Fruit fly (Drosophila melanogaster) whole organism, embryonic: ENCODE data around the gene EMC5.

ENCODE experiments used
- CG10959 ChIP-seq: fragments of 200-800 bp; sonication (Bioruptor generic); IDR thresholded peaks from 2 replicates; pipeline ENCODE4 v1.3.6; 2022; ENCODE audit warnings: missing biosample characterization, missing genetic modification characterization
- CG11456 ChIP-seq: fragments of 200-800 bp; sonication (Bioruptor generic); IDR thresholded peaks from 3 replicates; pipeline ENCODE4 v1.3.6; 2022; ENCODE audit warnings: missing biosample characterization, missing genetic modification characterization
- CG11560 ChIP-seq: fragments of 200-800 bp; sonication (Bioruptor generic); IDR thresholded peaks from 3 replicates; pipeline ENCODE4 v1.3.6; 2022; ENCODE audit warnings: missing biosample characterization, missing genetic modification characterization
- CG12219 ChIP-seq: fragments of 200-800 bp; sonication (Bioruptor generic); optimal IDR thresholded peaks from 3 replicates; lab custom pipeline; 2018; ENCODE audit warnings: missing biosample characterization, mild to moderate bottlenecking, missing genetic modification characterization
- CG14441 ChIP-seq: fragments of 200-800 bp; sonication (Bioruptor generic); IDR thresholded peaks from 2 replicates; pipeline ENCODE4 v1.3.6; 2022; ENCODE audit warnings: missing biosample characterization, missing genetic modification characterization
- CG15073 ChIP-seq: fragments of 200-800 bp; sonication (Bioruptor generic); optimal IDR thresholded peaks from 2 replicates; lab custom pipeline; 2016; ENCODE audit warnings: missing biosample characterization, missing genetic modification characterization
- CG15269 ChIP-seq: fragments of 200-800 bp; sonication (Bioruptor generic); optimal IDR thresholded peaks from 2 replicates; lab custom pipeline; 2018; ENCODE audit warnings: missing biosample characterization, mild to moderate bottlenecking, missing genetic modification characterization, moderate library complexity
- CG1603 ChIP-seq: fragments of 200-800 bp; sonication (Bioruptor generic); optimal IDR thresholded peaks from 2 replicates; lab custom pipeline; 2019; ENCODE audit warnings: missing biosample characterization, mild to moderate bottlenecking, missing genetic modification characterization, moderate library complexity
- CG2116 ChIP-seq: fragments of 200-800 bp; sonication (Bioruptor generic); optimal IDR thresholded peaks from 3 replicates; lab custom pipeline; 2018; ENCODE audit warnings: missing biosample characterization, mild to moderate bottlenecking, missing genetic modification characterization
- CG2202 ChIP-seq: fragments of 200-800 bp; sonication (Bioruptor generic); optimal IDR thresholded peaks from 2 replicates; lab custom pipeline; 2018; ENCODE audit warnings: missing biosample characterization, mild to moderate bottlenecking, missing genetic modification characterization
- CG2875 ChIP-seq: fragments of 200-800 bp; sonication (Bioruptor generic); optimal IDR thresholded peaks from 2 replicates; lab custom pipeline; 2017; ENCODE audit warnings: missing biosample characterization, mild to moderate bottlenecking, missing genetic modification characterization, missing genetic modification reagents
- CG34224 ChIP-seq: fragments of 200-800 bp; sonication (Bioruptor generic); IDR thresholded peaks from 3 replicates; pipeline ENCODE4 v1.3.6; 2022; ENCODE audit warnings: missing biosample characterization, missing genetic modification characterization; ENCODE audit not compliant: partially characterized antibody
- CG4617 ChIP-seq: fragments of 200-800 bp; sonication (Bioruptor generic); optimal IDR thresholded peaks from 3 replicates; lab custom pipeline; 2016; ENCODE audit warnings: missing biosample characterization, missing genetic modification characterization, borderline replicate concordance
- CG6791 ChIP-seq: fragments of 200-800 bp; sonication (Bioruptor generic); IDR thresholded peaks from 3 replicates; pipeline ENCODE4 v1.3.6; 2022; ENCODE audit warnings: missing biosample characterization, missing genetic modification characterization; ENCODE audit not compliant: partially characterized antibody
- CG6813 ChIP-seq: fragments of 200-800 bp; sonication (Bioruptor generic); optimal IDR thresholded peaks from 2 replicates; lab custom pipeline; 2017; ENCODE audit warnings: missing biosample characterization, missing genetic modification characterization, mild to moderate bottlenecking, moderate library complexity, missing genetic modification reagents
- CG7786 ChIP-seq: fragments of 200-800 bp; sonication (Bioruptor generic); optimal IDR thresholded peaks from 2 replicates; lab custom pipeline; 2016; ENCODE audit warnings: missing biosample characterization, missing genetic modification characterization
- CG7963 ChIP-seq: fragments of 200-800 bp; sonication (Bioruptor generic); IDR thresholded peaks from 3 replicates; pipeline ENCODE4 v1.3.6; 2022; ENCODE audit warnings: missing biosample characterization, missing genetic modification characterization; ENCODE audit not compliant: partially characterized antibody
- Dfd ChIP-seq, 2 experiments: fragments of >200 bp; optimal IDR thresholded peaks; 2 replicates each; lab custom pipeline; 2017; ENCODE audit warnings: missing biosample characterization in 2 of 2, missing genetic modification characterization in 2 of 2
- E2f1 ChIP-seq: fragments of 200-800 bp; sonication (Bioruptor generic); IDR thresholded peaks from 2 replicates; pipeline ENCODE4 v1.3.6; 2022; ENCODE audit warnings: missing biosample characterization, missing genetic modification characterization
- HmgZ ChIP-seq: fragments of 200-800 bp; sonication (Bioruptor generic); optimal IDR thresholded peaks from 2 replicates; lab custom pipeline; 2018; ENCODE audit warnings: missing biosample characterization, mild to moderate bottlenecking, missing genetic modification characterization
- Hsf ChIP-seq: fragments of 200-800 bp; sonication (Bioruptor generic); optimal IDR thresholded peaks from 3 replicates; lab custom pipeline; 2016; ENCODE audit warnings: missing biosample characterization, missing genetic modification characterization
- MESR4 ChIP-seq: fragments of 200-800 bp; sonication (Bioruptor generic); optimal IDR thresholded peaks from 2 replicates; lab custom pipeline; 2018; ENCODE audit warnings: missing biosample characterization, mild to moderate bottlenecking, missing genetic modification characterization, moderate library complexity
- NK7.1 ChIP-seq: fragments of 200-800 bp; sonication (Bioruptor generic); optimal IDR thresholded peaks from 3 replicates; lab custom pipeline; 2016; ENCODE audit warnings: missing biosample characterization, missing genetic modification characterization
- Oli ChIP-seq: fragments of 200-800 bp; sonication (Bioruptor generic); optimal IDR thresholded peaks from 2 replicates; lab custom pipeline; 2018; ENCODE audit warnings: missing biosample characterization, mild to moderate bottlenecking, missing genetic modification characterization, moderate library complexity
- Opbp ChIP-seq: fragments of 200-800 bp; sonication (Bioruptor generic); IDR thresholded peaks from 3 replicates; pipeline ENCODE4 v1.3.6; 2022; ENCODE audit warnings: missing biosample characterization, missing genetic modification characterization; ENCODE audit not compliant: partially characterized antibody
- Optix ChIP-seq: fragments of 200-800 bp; sonication (Bioruptor generic); IDR thresholded peaks from 3 replicates; pipeline ENCODE4 v1.3.6; 2022; ENCODE audit warnings: missing biosample characterization, missing genetic modification characterization
- Ravus ChIP-seq: fragments of 200-800 bp; sonication (Bioruptor generic); IDR thresholded peaks from 2 replicates; pipeline ENCODE4 v1.3.6; 2022; ENCODE audit warnings: missing biosample characterization, missing genetic modification characterization
- Six4 ChIP-seq: fragments of 200-800 bp; sonication (Bioruptor generic); optimal IDR thresholded peaks from 2 replicates; lab custom pipeline; 2016; ENCODE audit warnings: missing biosample characterization, missing genetic modification characterization
- Sry-δ ChIP-seq: fragments of 200-800 bp; sonication (Bioruptor generic); optimal IDR thresholded peaks from 2 replicates; lab custom pipeline; 2016; ENCODE audit warnings: missing biosample characterization, missing genetic modification characterization
- al ChIP-seq: fragments of 200-800 bp; sonication (Bioruptor generic); IDR thresholded peaks from 2 replicates; pipeline ENCODE4 v1.3.6; 2022; ENCODE audit warnings: missing biosample characterization, missing genetic modification characterization
- amos ChIP-seq: fragments of 200-800 bp; sonication (Bioruptor generic); IDR thresholded peaks from 2 replicates; pipeline ENCODE4 v1.3.6; 2022; ENCODE audit warnings: missing biosample characterization, missing genetic modification characterization; ENCODE audit not compliant: partially characterized antibody
- ato ChIP-seq: fragments of 200-800 bp; sonication (Bioruptor generic); IDR thresholded peaks from 2 replicates; pipeline ENCODE4 v1.3.6; 2022; ENCODE audit warnings: missing biosample characterization, missing genetic modification characterization; ENCODE audit not compliant: partially characterized antibody
- bbx ChIP-seq: fragments of 200-800 bp; sonication (Bioruptor generic); IDR thresholded peaks from 2 replicates; pipeline ENCODE4 v1.3.6; 2022; ENCODE audit warnings: missing biosample characterization, missing genetic modification characterization; ENCODE audit not compliant: partially characterized antibody
- bigmax ChIP-seq: fragments of 200-800 bp; sonication (Bioruptor generic); optimal IDR thresholded peaks from 2 replicates; lab custom pipeline; 2018; ENCODE audit warnings: missing biosample characterization, mild to moderate bottlenecking, missing genetic modification characterization
- cg ChIP-seq: fragments of 200-800 bp; sonication (Bioruptor generic); optimal IDR thresholded peaks from 3 replicates; lab custom pipeline; 2019; ENCODE audit warnings: missing biosample characterization, mild to moderate bottlenecking, missing genetic modification characterization, moderate library complexity
- ci ChIP-seq: fragments of 200-800 bp; sonication (Bioruptor generic); IDR thresholded peaks from 3 replicates; pipeline ENCODE4 v1.3.6; 2022; ENCODE audit warnings: missing biosample characterization, missing genetic modification characterization
- crc ChIP-seq: fragments of 200-800 bp; sonication (Bioruptor generic); optimal IDR thresholded peaks from 2 replicates; lab custom pipeline; 2016; ENCODE audit warnings: missing biosample characterization, missing genetic modification characterization
- dmrt11E ChIP-seq: fragments of 200-800 bp; sonication (Bioruptor generic); optimal IDR thresholded peaks from 3 replicates; lab custom pipeline; 2018; ENCODE audit warnings: missing biosample characterization, mild to moderate bottlenecking, missing genetic modification characterization, moderate library complexity
- fu2 ChIP-seq: fragments of 200-800 bp; sonication (Bioruptor generic); optimal IDR thresholded peaks from 2 replicates; lab custom pipeline; 2016; ENCODE audit warnings: missing biosample characterization, missing genetic modification characterization
- gce ChIP-seq: fragments of 200-800 bp; sonication (Bioruptor generic); IDR thresholded peaks from 3 replicates; pipeline ENCODE4 v1.3.6; 2022; ENCODE audit warnings: missing biosample characterization, missing genetic modification characterization
- gt ChIP-seq: fragments of 200-800 bp; sonication (Bioruptor generic); IDR thresholded peaks from 2 replicates; pipeline ENCODE4 v1.3.6; 2022; ENCODE audit warnings: missing biosample characterization, missing genetic modification characterization
- hbn ChIP-seq: fragments of 200-800 bp; sonication (Bioruptor generic); IDR thresholded peaks from 2 replicates; pipeline ENCODE4 v1.3.6; 2022; ENCODE audit warnings: missing biosample characterization, missing genetic modification characterization; ENCODE audit not compliant: partially characterized antibody
- kah ChIP-seq: fragments of 200-800 bp; sonication (Bioruptor generic); optimal IDR thresholded peaks from 2 replicates; lab custom pipeline; 2018; ENCODE audit warnings: missing biosample characterization, mild to moderate bottlenecking, missing genetic modification characterization
- lola ChIP-seq, 3 experiments: fragments of >200 bp in 2 of 3; fragments of 200-800 bp in 1 of 3; sonication (Bioruptor generic) in 1 of 3; optimal IDR thresholded peaks; 2 replicates each; lab custom pipeline; 2017 to 2019; ENCODE audit warnings: missing biosample characterization in 3 of 3, missing genetic modification characterization in 3 of 3, mild to moderate bottlenecking in 1 of 3, moderate library complexity in 1 of 3
- sna ChIP-seq: fragments of 200-800 bp; sonication (Bioruptor generic); IDR thresholded peaks from 2 replicates; pipeline ENCODE4 v1.3.6; 2022; ENCODE audit warnings: missing biosample characterization, missing genetic modification characterization; ENCODE audit not compliant: partially characterized antibody
- wek ChIP-seq: fragments of 200-800 bp; sonication (Bioruptor generic); optimal IDR thresholded peaks from 3 replicates; lab custom pipeline; 2018; ENCODE audit warnings: missing biosample characterization, mild to moderate bottlenecking, missing genetic modification characterization, moderate library complexity

The EMC5 gene

dm6 chr2L:18948065-18948723, 39.3 kb upstream of the EMC5 start (continued):
- TF ChIP-seq Optix (GFP tag; lab: Robert Waterston, UW) (no peak), Oli (peak; percentile 86)
- TF ChIP-seq, all 482 proteins: peak for 208

- no peak for TF ChIP-seq kah (GFP tag; lab: Kevin White, UChicago)
- no peak for TF ChIP-seq bigmax (GFP tag; lab: Kevin White, UChicago)
- no peak for TF ChIP-seq Ravus (GFP tag; lab: Robert Waterston, UW)
- peak; percentile 45 for TF ChIP-seq Sry-δ (GFP tag; lab: Kevin White, UChicago)
- TF ChIP-seq sna = 0 out of 2 replicates have a peak, but pooled peaks have one; percentile 35
- no peak for TF ChIP-seq Hsf (GFP tag; lab: Kevin White, UChicago)
- no peak for TF ChIP-seq CG11456
- no peak for TF ChIP-seq Six4 (GFP tag; lab: Kevin White, UChicago)
- peak; percentile 13; the same call in 1 of the 3 replicates for TF ChIP-seq CG11560 (tag; lab: Robert Waterston, UW)
- no peak for TF ChIP-seq gce (GFP tag; lab: Robert Waterston, UW)
- no peak for TF ChIP-seq al (GFP tag; lab: Robert Waterston, UW)
- no peak for TF ChIP-seq CG10959 (GFP tag; lab: Robert Waterston, UW)
- no peak for TF ChIP-seq gt (GFP tag; lab: Robert Waterston, UW)
- no peak for TF ChIP-seq cg (GFP tag; lab: Kevin White, UChicago)
- TF ChIP-seq CG2875 (GFP tag; lab: Kevin White, UChicago) = no peak
- no peak for TF ChIP-seq HmgZ (tag; lab: Kevin White, UChicago)
- TF ChIP-seq bbx (GFP tag; lab: Robert Waterston, UW) = peak; percentile 67
- no peak for TF ChIP-seq dmrt11E (tag; lab: Kevin White, UChicago)
- no peak for TF ChIP-seq E2f1 (GFP tag; lab: Robert Waterston, UW)
- peak; percentile 60 for TF ChIP-seq CG2116 (GFP tag; lab: Kevin White, UChicago)
- peak; percentile 56; the same call in 1 of the 2 replicates for TF ChIP-seq hbn (GFP tag; lab: Robert Waterston, UW)
- no peak for TF ChIP-seq CG15073 (GFP tag; lab: Kevin White, UChicago)
- TF ChIP-seq CG1603 (tag; lab: Kevin White, UChicago) = peak; percentile 26
- TF ChIP-seq lola (GFP tag; optimal IDR thresholded peaks at IDR 0.05; lab: Kevin White, UChicago) = no peak
- TF ChIP-seq amos (GFP tag; lab: Robert Waterston, UW) = peak; percentile 38; the same call in 1 of the 2 replicates
- TF ChIP-seq ato (GFP tag; lab: Robert Waterston, UW) = 0 out of 2 replicates have a peak, but pooled peaks have one; percentile 52
- TF ChIP-seq CG6813 = no peak
- TF ChIP-seq CG4617 = peak; percentile 64
- peak; percentile 34; the same call in 1 of the 3 replicates for TF ChIP-seq CG6791 (GFP tag; lab: Robert Waterston, UW)
- TF ChIP-seq CG7963 = peak; percentile 27; the same call in 1 of the 3 replicates
- TF ChIP-seq crc (GFP tag; lab: Kevin White, UChicago) = no peak
- TF ChIP-seq ci (GFP tag; lab: Robert Waterston, UW) = no peak
- no peak for TF ChIP-seq NK7.1
- no peak for TF ChIP-seq CG2202 (tag; lab: Kevin White, UChicago)
- TF ChIP-seq CG7786 (GFP tag; lab: Kevin White, UChicago) = no peak
- TF ChIP-seq CG34224 = 0 out of 3 replicates have a peak, but pooled peaks have one; percentile 48
- TF ChIP-seq CG12219 (GFP tag; lab: Kevin White, UChicago) = no peak
- TF ChIP-seq fu2 = no peak
- TF ChIP-seq MESR4 = peak; percentile 56
- no peak for TF ChIP-seq wek (GFP tag; lab: Kevin White, UChicago)
- no peak for TF ChIP-seq CG15269 (tag; lab: Kevin White, UChicago)
- peak; percentile 45; the same call in 1 of the 3 replicates for TF ChIP-seq Opbp (GFP tag; lab: Robert Waterston, UW)
- no peak for TF ChIP-seq Dfd (GFP tag; optimal IDR thresholded peaks at IDR 0.05; lab: Kevin White, UChicago)
- TF ChIP-seq CG14441 (GFP tag; lab: Robert Waterston, UW) = no peak
Observed at dm6 chr2L:18948724-18949108, 38.8 kb upstream of the EMC5 start, which contains the start of gene CG10428. Gene CG10428, plus strand, starts transcription at chr2L:18948884.
